Worm (Caenorhabditis elegans) whole organism, midembryonic: Measurements from ENCODE around the gene T07D3.2.

Experiments
- T22C8.4 ChIP-seq: fragments of 200-800 bp; sonication (Bioruptor generic); IDR thresholded peaks from 2 replicates; pipeline ENCODE4 v1.3.6; 2022; ENCODE audit warnings: missing genetic modification characterization, missing compliant biosample characterization
- cog-1 ChIP-seq: sonication (generic microtip); optimal IDR thresholded peaks from 2 replicates; lab custom pipeline; 2016; ENCODE audit warnings: missing genetic modification characterization, missing compliant biosample characterization
- flt-1 ChIP-seq: fragments of 200-800 bp; sonication (Bioruptor generic); IDR thresholded peaks from 2 replicates; pipeline ENCODE4 v1.3.6; 2022; ENCODE audit warnings: missing genetic modification characterization, missing compliant biosample characterization
- klf-2 ChIP-seq: fragments of 200-800 bp; sonication (Bioruptor generic); conservative IDR thresholded peaks from 2 replicates; pipeline ENCODE4 v1.3.6; 2022; ENCODE audit warnings: missing genetic modification reagents, missing genetic modification characterization, missing compliant biosample characterization
- med-1 ChIP-seq: sonication (generic microtip); optimal IDR thresholded peaks from 2 replicates; lab custom pipeline; 2017; ENCODE audit warnings: missing genetic modification characterization, mild to moderate bottlenecking, missing compliant biosample characterization, antibody characterized with exemption, missing genetic modification reagents; ENCODE audit not compliant: insufficient read depth
- ref-1 ChIP-seq: fragments of 200-800 bp; sonication (Bioruptor generic); conservative IDR thresholded peaks from 2 replicates; pipeline ENCODE4 v1.3.6; 2022; ENCODE audit warnings: missing genetic modification reagents, missing genetic modification characterization, missing compliant biosample characterization
- tab-1 ChIP-seq: fragments of 200-800 bp; sonication (Bioruptor generic); IDR thresholded peaks from 2 replicates; pipeline ENCODE4 v1.3.6; 2022; ENCODE audit warnings: missing genetic modification characterization, missing compliant biosample characterization
- ztf-23 ChIP-seq: fragments of 200-800 bp; sonication (Bioruptor generic); IDR thresholded peaks from 2 replicates; pipeline ENCODE4 v1.3.6; 2022; ENCODE audit warnings: missing genetic modification reagents, missing genetic modification characterization, missing compliant biosample characterization
- ztf-29 ChIP-seq: fragments of 200-800 bp; sonication (Bioruptor generic); IDR thresholded peaks from 2 replicates; pipeline ENCODE4 v1.3.6; 2022; ENCODE audit warnings: missing genetic modification reagents, missing genetic modification characterization, missing compliant biosample characterization

T07D3.2 gene

ce11 chrII:901632-902031 lies at the start of gene T07D3.2:
Gene T07D3.2, plus strand, starts transcription at chrII:901932.
- TF ChIP-seq ref-1 (GFP tag; lab: Robert Waterston, UW), result no peak
- TF ChIP-seq klf-2 (GFP tag; lab: Robert Waterston, UW), result no peak
- no peak for TF ChIP-seq cog-1 (tag; lab: Kevin White, UChicago)

- TF ChIP-seq med-1 (GFP tag; lab: Kevin White, UChicago) (no peak), ztf-29 (GFP tag; lab: Robert Waterston, UW) (no peak), T22C8.4 (GFP tag; lab: Robert Waterston, UW) (no peak), tab-1 (GFP tag; lab: Robert Waterston, UW) (no peak), ref-1 (GFP tag; lab: Robert Waterston, UW) (no peak), ztf-23 (no peak), cog-1 (tag; lab: Kevin White, UChicago) (no peak), flt-1 (no peak), klf-2 (GFP tag; lab: Robert Waterston, UW) (no peak)
Observed at ce11 chrII:861564-861963, 40.2 kb upstream of the T07D3.2 start, which contains the start of gene Y46B2A.4. Gene Y46B2A.4, plus strand, starts transcription at chrII:861864.

- no peak for TF ChIP-seq med-1 (GFP tag; lab: Kevin White, UChicago)
- no peak for TF ChIP-seq klf-2 (GFP tag; lab: Robert Waterston, UW)
- TF ChIP-seq tab-1 (GFP tag; lab: Robert Waterston, UW), result no peak
- no peak for TF ChIP-seq T22C8.4 (GFP tag; lab: Robert Waterston, UW)
- no peak for TF ChIP-seq cog-1 (tag; lab: Kevin White, UChicago)
- TF ChIP-seq ref-1 (GFP tag; lab: Robert Waterston, UW), result no peak
- TF ChIP-seq ztf-29 (GFP tag; lab: Robert Waterston, UW), result no peak
- no peak for TF ChIP-seq ztf-23
- no peak for TF ChIP-seq flt-1
Observed at ce11 chrII:866801-867200, 34.9 kb upstream of the T07D3.2 start, which contains the start of gene Y46B2A.3. Gene Y46B2A.3, minus strand, starts transcription at chrII:866901.

ce11 chrII:868240-868864 lies 33.4 kb upstream of the T07D3.2 start, which contains the start of gene fbxc-51:
Gene fbxc-51, plus strand, starts transcription at chrII:868814.
- no peak for TF ChIP-seq ztf-23
- no peak for TF ChIP-seq cog-1 (tag; lab: Kevin White, UChicago)
- no peak for TF ChIP-seq flt-1
- TF ChIP-seq ztf-29 (GFP tag; lab: Robert Waterston, UW), result no peak
- TF ChIP-seq klf-2 (GFP tag; lab: Robert Waterston, UW), result no peak
- TF ChIP-seq tab-1 (GFP tag; lab: Robert Waterston, UW), result no peak
- TF ChIP-seq ref-1 (GFP tag; lab: Robert Waterston, UW), result no peak
- no peak for TF ChIP-seq med-1 (GFP tag; lab: Kevin White, UChicago)
- TF ChIP-seq T22C8.4 (GFP tag; lab: Robert Waterston, UW), result no peak

- TF ChIP-seq ztf-23 (no peak), ref-1 (GFP tag; lab: Robert Waterston, UW) (no peak), tab-1 (GFP tag; lab: Robert Waterston, UW) (no peak), klf-2 (GFP tag; lab: Robert Waterston, UW) (no peak), ztf-29 (GFP tag; lab: Robert Waterston, UW) (no peak), cog-1 (tag; lab: Kevin White, UChicago) (no peak), T22C8.4 (GFP tag; lab: Robert Waterston, UW) (no peak), flt-1 (no peak), med-1 (GFP tag; lab: Kevin White, UChicago) (no peak)
Observed at ce11 chrII:869316-869715, 32.4 kb upstream of the T07D3.2 start.

- TF ChIP-seq ztf-29 (GFP tag; lab: Robert Waterston, UW) (no peak), cog-1 (tag; lab: Kevin White, UChicago) (no peak), flt-1 (0 out of 2 replicates have a peak, but pooled peaks have one; percentile 15), klf-2 (GFP tag; lab: Robert Waterston, UW) (no peak), med-1 (GFP tag; lab: Kevin White, UChicago) (no peak), T22C8.4 (GFP tag; lab: Robert Waterston, UW) (peak; percentile 71; the same call in 1 of the 2 replicates), ref-1 (GFP tag; lab: Robert Waterston, UW) (no peak), tab-1 (GFP tag; lab: Robert Waterston, UW) (0 out of 2 replicates have a peak, but pooled peaks have one; percentile 41), ztf-23 (no peak)
Observed at ce11 chrII:872993-873787, 28.5 kb upstream of the T07D3.2 start, which contains the start of gene alg-2. Gene alg-2, plus strand, starts transcription at chrII:873212.

ce11 chrII:875739-876138 lies 26.0 kb upstream of the T07D3.2 start:
- TF ChIP-seq ztf-29 (GFP tag; lab: Robert Waterston, UW) (no peak), klf-2 (GFP tag; lab: Robert Waterston, UW) (no peak)

ce11 chrII:880666-881226 lies 21.0 kb upstream of the T07D3.2 start:
- TF ChIP-seq flt-1 (no peak), ztf-29 (GFP tag; lab: Robert Waterston, UW) (no peak), tab-1 (GFP tag; lab: Robert Waterston, UW) (no peak), T22C8.4 (GFP tag; lab: Robert Waterston, UW) (no peak), cog-1 (tag; lab: Kevin White, UChicago) (no peak), klf-2 (GFP tag; lab: Robert Waterston, UW) (no peak), med-1 (GFP tag; lab: Kevin White, UChicago) (no peak), ref-1 (GFP tag; lab: Robert Waterston, UW) (no peak), ztf-23 (no peak)
